In genomic region chr2L:17425412-17425811, dm6 we compare ENCODE assay signal across 4 fruit fly cellular contexts.
TF ChIP-seq lines count a peak whose summit lies in the region.

No protein-coding gene starts in this region.

TF ChIP-seq in whole organism, adult, 20 proteins besides CTCF, POLR2A, EP300 and RAD21:
- peak; percentile 3 for TF ChIP-seq kay (GFP tag; lab: Kevin White, UChicago; ENCODE audit: borderline replicate concordance)
- TF ChIP-seq toe (GFP tag; optimal IDR thresholded peaks at IDR 0.05; lab: Kevin White, UChicago) = no peak
- TF ChIP-seq CG7045 (GFP tag; optimal IDR thresholded peaks at IDR 0.05; lab: Kevin White, UChicago) = no peak
- TF ChIP-seq cic (GFP tag; optimal IDR thresholded peaks at IDR 0.05; lab: Kevin White, UChicago) = no peak
- no peak for TF ChIP-seq tj (GFP tag; optimal IDR thresholded peaks at IDR 0.05; lab: Kevin White, UChicago)
- TF ChIP-seq Mnt (GFP tag; optimal IDR thresholded peaks at IDR 0.05; lab: Kevin White, UChicago) = no peak

TF ChIP-seq in whole organism, prepupa, 60 proteins besides CTCF, POLR2A, EP300 and RAD21:
- TF ChIP-seq CG15336 (GFP tag; IDR thresholded peaks at IDR 0.05; lab: Robert Waterston, UW) (no peak), Smox (GFP tag; optimal IDR thresholded peaks at IDR 0.05; lab: Kevin White, UChicago) (no peak), svp (GFP tag; lab: Kevin White, UChicago) (peak; percentile 92), fd85E (GFP tag; optimal IDR thresholded peaks at IDR 0.05; lab: Kevin White, UChicago) (no peak), CG16779 (tag; optimal IDR thresholded peaks at IDR 0.05; lab: Kevin White, UChicago) (no peak), CG10669 (GFP tag; optimal IDR thresholded peaks at IDR 0.05; lab: Kevin White, UChicago) (no peak), CG11294 (GFP tag; IDR thresholded peaks at IDR 0.05; lab: Robert Waterston, UW) (no peak), CG8632 (GFP tag; optimal IDR thresholded peaks at IDR 0.05; lab: Kevin White, UChicago) (no peak)

TF ChIP-seq in whole organism, pupa, 21 proteins besides CTCF, POLR2A, EP300 and RAD21:
- TF ChIP-seq CG32121 (GFP tag; IDR thresholded peaks at IDR 0.05; lab: Robert Waterston, UW) (no peak), rn (GFP tag; IDR thresholded peaks at IDR 0.05; lab: Robert Waterston, UW) (no peak), CG15710 (tag; optimal IDR thresholded peaks at IDR 0.05; lab: Kevin White, UChicago) (no peak), CG4496 (GFP tag; IDR thresholded peaks at IDR 0.05; lab: Robert Waterston, UW) (no peak), Pif1B (GFP tag; optimal IDR thresholded peaks at IDR 0.05; lab: Kevin White, UChicago) (no peak), fd96Ca (GFP tag; IDR thresholded peaks at IDR 0.05; lab: Robert Waterston, UW) (no peak), EcR (GFP tag; optimal IDR thresholded peaks at IDR 0.05; lab: Kevin White, UChicago) (peak; percentile 4)

TF ChIP-seq in whole organism, wandering third instar larva, 38 proteins besides CTCF, POLR2A, EP300 and RAD21:
- no peak for TF ChIP-seq Hnf4 (GFP tag; optimal IDR thresholded peaks at IDR 0.05; lab: Kevin White, UChicago)
- TF ChIP-seq dmrt93B (GFP tag; optimal IDR thresholded peaks at IDR 0.05; lab: Kevin White, UChicago) = no peak
- no peak for TF ChIP-seq OdsH (GFP tag; optimal IDR thresholded peaks at IDR 0.05; lab: Kevin White, UChicago)
- TF ChIP-seq sv (GFP tag; optimal IDR thresholded peaks at IDR 0.05; lab: Kevin White, UChicago) = no peak
- TF ChIP-seq Rel (GFP tag; optimal IDR thresholded peaks at IDR 0.05; lab: Kevin White, UChicago) = no peak
- peak; percentile 84 for TF ChIP-seq Rel (tag; optimal IDR thresholded peaks at IDR 0.05; lab: Kevin White, UChicago)
- TF ChIP-seq h (GFP tag; optimal IDR thresholded peaks at IDR 0.05; lab: Kevin White, UChicago) = no peak
